Fruit fly (Drosophila melanogaster): ENCODE data around the gene exex.

Gene exex

dm6 chr3L:7952978-7953377 is 5.0 kb downstream of the exex start (continued):
- TF ChIP-seq otp (GFP tag; IDR thresholded peaks at IDR 0.05) (no peak), CG9727 (GFP tag; optimal IDR thresholded peaks at IDR 0.05) (peak; percentile 63), CG7357 (GFP tag; IDR thresholded peaks at IDR 0.05) (no peak), crol (GFP tag; IDR thresholded peaks at IDR 0.05) (no peak), CG12299 (tag; optimal IDR thresholded peaks at IDR 0.05) (no peak), br (optimal IDR thresholded peaks at IDR 0.05) (no peak), CG11723 (GFP tag; optimal IDR thresholded peaks at IDR 0.05) (no peak), CG11093 (GFP tag; IDR thresholded peaks at IDR 0.05) (no peak), gcm (GFP tag; optimal IDR thresholded peaks at IDR 0.05) (no peak), gcm2 (GFP tag; optimal IDR thresholded peaks at IDR 0.05) (no peak), scrt (GFP tag; optimal IDR thresholded peaks at IDR 0.05) (no peak), Atf3 (GFP tag; optimal IDR thresholded peaks at IDR 0.05) (no peak)

dm6 chr3L:7953728-7954127 is 5.7 kb downstream of the exex start:
- TF ChIP-seq CG11504 (tag; optimal IDR thresholded peaks at IDR 0.05) (peak; percentile 20), CTCF (GFP tag; optimal IDR thresholded peaks at IDR 0.05) (no peak), CG31441 (GFP tag; IDR thresholded peaks at IDR 0.05) (peak; percentile 29; the same call in 1 of the 2 replicates), CG10979 (tag; optimal IDR thresholded peaks at IDR 0.05) (peak; percentile 52), Eip74EF (GFP tag; optimal IDR thresholded peaks at IDR 0.05) (no peak), CG2129 (GFP tag; IDR thresholded peaks at IDR 0.05; ENCODE audit: partially characterized antibody) (no peak), CG10267 (tag; optimal IDR thresholded peaks at IDR 0.05) (peak; percentile 37), D (optimal IDR thresholded peaks at IDR 0.05) (no peak), D (GFP tag; optimal IDR thresholded peaks at IDR 0.05) (peak; percentile 37), dmrt11E (tag; optimal IDR thresholded peaks at IDR 0.05) (peak; percentile 59), CG8924 (tag; optimal IDR thresholded peaks at IDR 0.05) (peak; percentile 8), CG1647 (GFP tag; optimal IDR thresholded peaks at IDR 0.05) (no peak), phol (tag; optimal IDR thresholded peaks at IDR 0.05) (peak; percentile 32), CG1233 (GFP tag; optimal IDR thresholded peaks at IDR 0.05) (no peak), CG18262 (tag; optimal IDR thresholded peaks at IDR 0.05) (peak; percentile 67), lmd (GFP tag; IDR thresholded peaks at IDR 0.05) (no peak), MTF-1 (GFP tag; optimal IDR thresholded peaks at IDR 0.05; ENCODE audit: borderline replicate concordance) (no peak), CG17361 (GFP tag; IDR thresholded peaks at IDR 0.05) (peak; percentile 28; the same call in 1 of the 3 replicates), CG17359 (tag; optimal IDR thresholded peaks at IDR 0.05) (no peak), gce (GFP tag; IDR thresholded peaks at IDR 0.05) (no peak), CG33557 (GFP tag; optimal IDR thresholded peaks at IDR 0.05) (peak; percentile 24), CG16863 (GFP tag; optimal IDR thresholded peaks at IDR 0.05) (no peak), Atf6 (GFP tag; IDR thresholded peaks at IDR 0.05) (no peak), CG8388 (GFP tag; optimal IDR thresholded peaks at IDR 0.05) (peak; percentile 23), fd96Cb (tag; optimal IDR thresholded peaks at IDR 0.05) (peak; percentile 3), CG17612 (GFP tag; IDR thresholded peaks at IDR 0.05) (no peak), CG2678 (tag; optimal IDR thresholded peaks at IDR 0.05) (peak; percentile 10), bsh (GFP tag; optimal IDR thresholded peaks at IDR 0.05) (peak in 1 of 2 experiments; percentile 17), Xrp1 (GFP tag; IDR thresholded peaks at IDR 0.05) (peak; percentile 20; the same call in 1 of the 2 replicates), ERR (GFP tag; optimal IDR thresholded peaks at IDR 0.05) (no peak), CG2712 (tag; optimal IDR thresholded peaks at IDR 0.05) (peak; percentile 71), Stat92E (GFP tag; optimal IDR thresholded peaks at IDR 0.05) (peak in 1 of 3 experiments; percentile 13), CG15696 (tag; optimal IDR thresholded peaks at IDR 0.05) (peak; percentile 35), nmo (GFP tag; optimal IDR thresholded peaks at IDR 0.05) (peak; percentile 49), sr (GFP tag; IDR thresholded peaks at IDR 0.05) (no peak), Blimp-1 (GFP tag; optimal IDR thresholded peaks at IDR 0.05) (peak; percentile 5), CG14710 (tag; optimal IDR thresholded peaks at IDR 0.05) (peak; percentile 42), Lhr (GFP tag; optimal IDR thresholded peaks at IDR 0.05) (no peak)

Measured in whole organism, embryonic.